Fruit fly (Drosophila melanogaster) whole organism, embryonic: Measurements from ENCODE around the gene e.

Source experiments
- Atf6 ChIP-seq: fragments of 200-800 bp; sonication (Bioruptor generic); IDR thresholded peaks from 2 replicates; pipeline ENCODE4 v1.3.6; 2022; ENCODE audit warnings: missing biosample characterization, missing genetic modification characterization
- C15 ChIP-seq: fragments of 200-800 bp; sonication (Bioruptor generic); IDR thresholded peaks from 3 replicates; pipeline ENCODE4 v1.3.6; 2022; ENCODE audit warnings: missing biosample characterization, missing genetic modification characterization
- CG10209 ChIP-seq: fragments of 200-800 bp; sonication (Bioruptor generic); optimal IDR thresholded peaks from 3 replicates; lab custom pipeline; 2017; ENCODE audit warnings: missing biosample characterization, mild to moderate bottlenecking, missing genetic modification characterization, missing genetic modification reagents
- CG11093 ChIP-seq: fragments of 200-800 bp; sonication (Bioruptor generic); IDR thresholded peaks from 3 replicates; pipeline ENCODE4 v1.3.6; 2022; ENCODE audit warnings: missing biosample characterization, missing genetic modification characterization
- CG11695 ChIP-seq: fragments of 200-800 bp; sonication (Bioruptor generic); IDR thresholded peaks from 3 replicates; pipeline ENCODE4 v1.3.6; 2022; ENCODE audit warnings: missing biosample characterization, missing genetic modification characterization
- CG11696 ChIP-seq: fragments of 200-800 bp; sonication (Bioruptor generic); IDR thresholded peaks from 2 replicates; pipeline ENCODE4 v1.3.6; 2022; ENCODE audit warnings: missing biosample characterization, missing genetic modification characterization
- CG12071 ChIP-seq: fragments of 200-800 bp; sonication (Bioruptor generic); optimal IDR thresholded peaks from 3 replicates; lab custom pipeline; 2018; ENCODE audit warnings: missing biosample characterization, mild to moderate bottlenecking, missing genetic modification characterization
- CG15601 ChIP-seq: fragments of 200-800 bp; sonication (Bioruptor generic); optimal IDR thresholded peaks from 3 replicates; lab custom pipeline; 2019; ENCODE audit warnings: missing biosample characterization, mild to moderate bottlenecking, missing genetic modification characterization, moderate library complexity
- CG17385 ChIP-seq: fragments of 200-800 bp; sonication (Bioruptor generic); optimal IDR thresholded peaks from 3 replicates; lab custom pipeline; 2018; ENCODE audit warnings: missing biosample characterization, mild to moderate bottlenecking, missing genetic modification characterization
- CG18764 ChIP-seq: fragments of 200-800 bp; sonication (Bioruptor generic); optimal IDR thresholded peaks from 3 replicates; lab custom pipeline; 2016; ENCODE audit warnings: missing biosample characterization, missing genetic modification characterization
- CG32772 ChIP-seq: fragments of 200-800 bp; sonication (Bioruptor generic); IDR thresholded peaks from 2 replicates; pipeline ENCODE4 v1.3.6; 2022; ENCODE audit warnings: missing biosample characterization, missing genetic modification characterization
- CG33213 ChIP-seq: fragments of 200-800 bp; sonication (Bioruptor generic); optimal IDR thresholded peaks from 3 replicates; lab custom pipeline; 2016; ENCODE audit warnings: missing biosample characterization, missing genetic modification characterization
- CG34224 ChIP-seq: fragments of 200-800 bp; sonication (Bioruptor generic); IDR thresholded peaks from 3 replicates; pipeline ENCODE4 v1.3.6; 2022; ENCODE audit warnings: missing biosample characterization, missing genetic modification characterization; ENCODE audit not compliant: partially characterized antibody
- CG7556 ChIP-seq: fragments of 200-800 bp; sonication (Bioruptor generic); optimal IDR thresholded peaks from 2 replicates; lab custom pipeline; 2017; ENCODE audit warnings: missing biosample characterization, mild to moderate bottlenecking, missing genetic modification characterization
- CG7839 ChIP-seq: fragments of 200-800 bp; sonication (Bioruptor generic); optimal IDR thresholded peaks from 3 replicates; lab custom pipeline; 2018; ENCODE audit warnings: missing biosample characterization, mild to moderate bottlenecking, missing genetic modification characterization, moderate library complexity
- CG8290 ChIP-seq, 3 experiments: fragments of 200-800 bp; sonication (Bioruptor generic); optimal IDR thresholded peaks; 2 replicates each; lab custom pipeline; 2016 to 2019; ENCODE audit warnings: missing biosample characterization in 3 of 3, missing genetic modification characterization in 3 of 3, mild to moderate bottlenecking in 2 of 3, moderate library complexity in 1 of 3
- CG9817 ChIP-seq: fragments of 200-800 bp; sonication (Bioruptor generic); optimal IDR thresholded peaks from 2 replicates; lab custom pipeline; 2018; ENCODE audit warnings: missing biosample characterization, mild to moderate bottlenecking, missing genetic modification characterization, moderate library complexity
- Dip3 ChIP-seq: fragments of 200-800 bp; sonication (Bioruptor generic); optimal IDR thresholded peaks from 3 replicates; lab custom pipeline; 2016; ENCODE audit warnings: missing biosample characterization, missing genetic modification characterization
- Dll ChIP-seq: fragments of 200-800 bp; sonication (Bioruptor generic); IDR thresholded peaks from 4 replicates; pipeline ENCODE4 v1.3.6; 2022; ENCODE audit warnings: missing biosample characterization, missing genetic modification characterization; ENCODE audit not compliant: partially characterized antibody
- Dref ChIP-seq: fragments of 200-800 bp; sonication (Bioruptor generic); IDR thresholded peaks from 2 replicates; pipeline ENCODE4 v1.3.6; 2022; ENCODE audit warnings: missing biosample characterization, missing genetic modification characterization
- E2f2 ChIP-seq: fragments of 200-800 bp; sonication (Bioruptor generic); IDR thresholded peaks from 2 replicates; pipeline ENCODE4 v1.3.6; 2022; ENCODE audit warnings: missing biosample characterization, missing genetic modification characterization
- H15 ChIP-seq: fragments of 200-800 bp; sonication (Bioruptor generic); IDR thresholded peaks from 3 replicates; pipeline ENCODE4 v1.3.6; 2022; ENCODE audit warnings: missing biosample characterization, missing genetic modification characterization
- Hmx ChIP-seq: fragments of 200-800 bp; sonication (Bioruptor generic); optimal IDR thresholded peaks from 2 replicates; lab custom pipeline; 2016; ENCODE audit warnings: missing biosample characterization, missing genetic modification characterization
- Jarid2 ChIP-seq: fragments of 200-800 bp; sonication (Bioruptor generic); optimal IDR thresholded peaks from 3 replicates; lab custom pipeline; 2017; ENCODE audit warnings: mild to moderate bottlenecking, missing biosample characterization, missing genetic modification reagents, missing genetic modification characterization
- MBD-R2 ChIP-seq: fragments of 200-800 bp; sonication (Bioruptor generic); IDR thresholded peaks from 2 replicates; pipeline ENCODE4 v1.3.6; 2022; ENCODE audit warnings: missing biosample characterization, missing genetic modification characterization
- Poxn ChIP-seq: fragments of 200-800 bp; sonication (Bioruptor generic); IDR thresholded peaks from 2 replicates; pipeline ENCODE4 v1.3.6; 2022; ENCODE audit warnings: missing biosample characterization, missing genetic modification characterization
- Rfx ChIP-seq: fragments of 200-800 bp; sonication (Bioruptor generic); IDR thresholded peaks from 2 replicates; pipeline ENCODE4 v1.3.6; 2022; ENCODE audit warnings: missing biosample characterization, missing genetic modification characterization
- Rx ChIP-seq: fragments of 200-800 bp; sonication (Bioruptor generic); IDR thresholded peaks from 2 replicates; pipeline ENCODE4 v1.3.6; 2022; ENCODE audit warnings: missing biosample characterization, missing genetic modification characterization
- Scr ChIP-seq: fragments of 200-800 bp; sonication (Bioruptor generic); IDR thresholded peaks from 2 replicates; pipeline ENCODE4 v1.3.6; 2022; ENCODE audit warnings: missing biosample characterization, missing genetic modification characterization; ENCODE audit not compliant: partially characterized antibody
- Tbp ChIP-seq: fragments of >200 bp; optimal IDR thresholded peaks from 2 replicates; lab custom pipeline; 2018; ENCODE audit warnings: missing biosample characterization, missing genetic modification characterization
- YL-1 ChIP-seq: fragments of 200-800 bp; sonication (Bioruptor generic); optimal IDR thresholded peaks from 3 replicates; lab custom pipeline; 2017; ENCODE audit warnings: missing biosample characterization, mild to moderate bottlenecking, missing genetic modification characterization
- ab ChIP-seq: fragments of 200-800 bp; sonication (Bioruptor generic); optimal IDR thresholded peaks from 2 replicates; lab custom pipeline; 2016; ENCODE audit warnings: missing biosample characterization, missing genetic modification characterization
- bbx ChIP-seq: fragments of 200-800 bp; sonication (Bioruptor generic); IDR thresholded peaks from 2 replicates; pipeline ENCODE4 v1.3.6; 2022; ENCODE audit warnings: missing biosample characterization, missing genetic modification characterization; ENCODE audit not compliant: partially characterized antibody
- caup ChIP-seq: fragments of 200-800 bp; sonication (Bioruptor generic); optimal IDR thresholded peaks from 3 replicates; lab custom pipeline; 2017; ENCODE audit warnings: missing biosample characterization, mild to moderate bottlenecking, missing genetic modification characterization, moderate library complexity; ENCODE audit not compliant: severe bottlenecking
- chif ChIP-seq, 2 experiments: fragments of 200-800 bp; sonication (Bioruptor generic); optimal IDR thresholded peaks; 3 replicates each; lab custom pipeline; 2016; ENCODE audit warnings: missing biosample characterization in 2 of 2, missing genetic modification characterization in 2 of 2
- crc ChIP-seq: fragments of 200-800 bp; sonication (Bioruptor generic); optimal IDR thresholded peaks from 2 replicates; lab custom pipeline; 2016; ENCODE audit warnings: missing biosample characterization, missing genetic modification characterization
- danr ChIP-seq: fragments of 200-800 bp; sonication (Bioruptor generic); IDR thresholded peaks from 2 replicates; pipeline ENCODE4 v1.3.6; 2022; ENCODE audit warnings: missing biosample characterization, missing genetic modification characterization
- exex ChIP-seq: fragments of 200-800 bp; sonication (Bioruptor generic); optimal IDR thresholded peaks from 4 replicates; lab custom pipeline; 2018; ENCODE audit warnings: missing biosample characterization, mild to moderate bottlenecking, missing genetic modification characterization, moderate library complexity
- fu2 ChIP-seq: fragments of 200-800 bp; sonication (Bioruptor generic); optimal IDR thresholded peaks from 2 replicates; lab custom pipeline; 2016; ENCODE audit warnings: missing biosample characterization, missing genetic modification characterization
- gfzf ChIP-seq: fragments of 200-800 bp; sonication (Bioruptor generic); optimal IDR thresholded peaks from 2 replicates; lab custom pipeline; 2016; ENCODE audit warnings: missing biosample characterization, mild to moderate bottlenecking, missing genetic modification characterization, moderate library complexity
- grn ChIP-seq: fragments of 200-800 bp; sonication (Bioruptor generic); optimal IDR thresholded peaks from 3 replicates; lab custom pipeline; 2017; ENCODE audit warnings: missing biosample characterization, missing genetic modification characterization
- her ChIP-seq: fragments of 200-800 bp; sonication (Bioruptor generic); optimal IDR thresholded peaks from 2 replicates; lab custom pipeline; 2016; ENCODE audit warnings: missing biosample characterization, missing genetic modification characterization
- kay ChIP-seq: fragments of 200-800 bp; sonication (Bioruptor generic); optimal IDR thresholded peaks from 2 replicates; lab custom pipeline; 2016; ENCODE audit warnings: missing biosample characterization, missing genetic modification characterization
- ken ChIP-seq: fragments of 200-800 bp; sonication (Bioruptor generic); IDR thresholded peaks from 3 replicates; pipeline ENCODE4 v1.3.6; 2022; ENCODE audit warnings: missing biosample characterization, missing genetic modification characterization
- lov ChIP-seq, 2 experiments: fragments of 200-800 bp in 1 of 2; fragments of >200 bp in 1 of 2; sonication (Bioruptor generic) in 1 of 2; IDR thresholded peaks in 1 of 2; optimal IDR thresholded peaks in 1 of 2; 2 replicates in 1 of 2; 3 replicates in 1 of 2; pipeline versions ENCODE4 v1.3.6 to Lab custom; 2017 to 2022; ENCODE audit warnings: missing biosample characterization in 1 of 2, missing genetic modification characterization in 1 of 2
- nmo ChIP-seq: fragments of 200-800 bp; sonication (Bioruptor generic); optimal IDR thresholded peaks from 2 replicates; lab custom pipeline; 2018; ENCODE audit warnings: missing biosample characterization, mild to moderate bottlenecking, missing genetic modification characterization, moderate library complexity
- sim ChIP-seq: fragments of 200-800 bp; sonication (Bioruptor generic); IDR thresholded peaks from 2 replicates; pipeline ENCODE4 v1.3.6; 2022; ENCODE audit warnings: missing biosample characterization, missing genetic modification characterization
- slbo ChIP-seq: fragments of 200-800 bp; sonication (Bioruptor generic); IDR thresholded peaks from 2 replicates; pipeline ENCODE4 v1.3.6; 2022; ENCODE audit warnings: missing biosample characterization, missing genetic modification characterization
- yki ChIP-seq: fragments of >200 bp; optimal IDR thresholded peaks from 3 replicates; lab custom pipeline; 2018
- zen2 ChIP-seq: fragments of 200-800 bp; sonication (Bioruptor generic); IDR thresholded peaks from 3 replicates; pipeline ENCODE4 v1.3.6; 2022; ENCODE audit warnings: missing biosample characterization, missing genetic modification characterization; ENCODE audit not compliant: partially characterized antibody
- zf30C ChIP-seq: fragments of 200-800 bp; sonication (Bioruptor generic); optimal IDR thresholded peaks from 3 replicates; lab custom pipeline; 2018; ENCODE audit warnings: missing biosample characterization, mild to moderate bottlenecking, missing genetic modification characterization

The e gene

dm6 chr3R:21218733-21219165, 18.2 kb downstream of the e start, which contains the start of the genes Smyd5 and Oga (continued):
- TF ChIP-seq CG11093 (GFP tag; lab: Robert Waterston, UW) (no peak), MBD-R2 (GFP tag; lab: Robert Waterston, UW) (peak; percentile 68), C15 (GFP tag; lab: Robert Waterston, UW) (no peak), Atf6 (GFP tag; lab: Robert Waterston, UW) (no peak), chif (GFP tag; optimal IDR thresholded peaks at IDR 0.05; lab: Kevin White, UChicago) (no peak), Dll (GFP tag; lab: Robert Waterston, UW) (peak; percentile 91), CG7556 (GFP tag; lab: Kevin White, UChicago) (peak; percentile 20), Dip3 (GFP tag; lab: Kevin White, UChicago) (peak; percentile 86), CG7839 (tag; lab: Kevin White, UChicago) (peak; percentile 30), CG9817 (no peak), E2f2 (GFP tag; lab: Robert Waterston, UW) (peak; percentile 55), zen2 (GFP tag; lab: Robert Waterston, UW) (peak; percentile 89), yki (lab: Kevin White, UChicago) (no peak), danr (no peak), kay (GFP tag; lab: Kevin White, UChicago) (no peak), CG33213 (GFP tag; lab: Kevin White, UChicago) (peak; percentile 59), nmo (GFP tag; lab: Kevin White, UChicago) (peak; percentile 72), CG18764 (GFP tag; lab: Kevin White, UChicago) (peak; percentile 20), Tbp (GFP tag; lab: Kevin White, UChicago) (no peak), slbo (GFP tag; lab: Robert Waterston, UW) (peak; percentile 61), YL-1 (peak; percentile 91), CG11695 (no peak), CG11696 (GFP tag; lab: Robert Waterston, UW) (no peak), CG34224 (GFP tag; lab: Robert Waterston, UW) (peak; percentile 91), exex (tag; lab: Kevin White, UChicago) (no peak), CG12071 (GFP tag; lab: Kevin White, UChicago) (no peak), Rx (GFP tag; lab: Robert Waterston, UW) (no peak), Rfx (0 out of 2 replicates have a peak, but pooled peaks have one; percentile 24), Scr (peak; percentile 93), gfzf (peak; percentile 63), lov (optimal IDR thresholded peaks at IDR 0.05; lab: Kevin White, UChicago) (no peak), lov (GFP tag; IDR thresholded peaks at IDR 0.05; lab: Robert Waterston, UW) (no peak), Poxn (GFP tag; lab: Robert Waterston, UW) (no peak), CG15601 (tag; lab: Kevin White, UChicago) (no peak), bbx (GFP tag; lab: Robert Waterston, UW) (peak; percentile 96), grn (GFP tag; lab: Kevin White, UChicago) (no peak), Jarid2 (GFP tag; lab: Kevin White, UChicago) (no peak), ken (GFP tag; lab: Robert Waterston, UW) (no peak), CG32772 (GFP tag; lab: Robert Waterston, UW) (no peak), Hmx (GFP tag; lab: Kevin White, UChicago) (no peak), caup (no peak), ab (GFP tag; lab: Kevin White, UChicago) (no peak), CG8290 (GFP tag; optimal IDR thresholded peaks at IDR 0.05; lab: Kevin White, UChicago) (peak; percentile 27), CG8290 (tag; optimal IDR thresholded peaks at IDR 0.05; lab: Kevin White, UChicago) (peak in 1 of 2 experiments; percentile 23), Dref (GFP tag; lab: Robert Waterston, UW) (peak; percentile 95), H15 (no peak), CG10209 (GFP tag; lab: Kevin White, UChicago) (no peak), fu2 (GFP tag; lab: Kevin White, UChicago) (peak; percentile 11), CG17385 (GFP tag; lab: Kevin White, UChicago) (no peak), crc (no peak), sim (GFP tag; lab: Robert Waterston, UW) (no peak), her (GFP tag; lab: Kevin White, UChicago) (peak; percentile 42), zf30C (GFP tag; lab: Kevin White, UChicago) (no peak)
